Worm (Caenorhabditis elegans) whole organism, L4/young adult: Measurements from ENCODE around the gene T01G1.4.

Experiments used
- W03F9.2 ChIP-seq: fragments of 150-350 bp; optimal IDR thresholded peaks from 2 replicates; lab custom pipeline; 2014; ENCODE audit warnings: missing biosample characterization, missing genetic modification characterization
- him-1 ChIP-seq: sonication (generic microtip); optimal IDR thresholded peaks from 2 replicates; lab custom pipeline; 2016; ENCODE audit warnings: missing genotype, missing genetic modification reagents, missing genetic modification characterization, missing compliant biosample characterization

DNA sequence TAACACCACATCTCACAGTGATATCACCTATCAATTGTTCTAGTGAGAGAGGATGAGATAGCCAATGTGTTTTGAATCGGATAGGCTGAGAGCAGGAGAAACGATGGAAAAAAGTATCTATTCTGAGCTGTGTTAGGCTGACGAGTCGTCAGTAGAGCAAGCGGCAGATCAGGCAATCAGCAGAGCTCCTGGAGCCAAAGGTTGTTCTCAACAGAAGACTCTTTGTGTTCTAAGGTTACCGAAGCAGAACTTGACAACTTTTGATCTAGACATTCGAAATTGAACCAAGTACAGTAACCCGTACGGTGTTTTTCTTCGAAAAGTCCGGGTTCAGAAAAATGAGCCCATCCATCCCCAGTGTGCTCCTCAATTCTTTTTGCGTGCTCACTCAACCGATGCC, 8.5 kb downstream of the T01G1.4 start:
- TF ChIP-seq him-1 (tag; lab: Kevin White, UChicago) (no peak), W03F9.2 (no peak)
